Worm (Caenorhabditis elegans) whole organism, L4/young adult: ENCODE results near the gene skp-1.

ENCODE experiments used
- W03F9.2 ChIP-seq: fragments of 150-350 bp; optimal IDR thresholded peaks from 2 replicates; lab custom pipeline; 2014; ENCODE audit warnings: missing biosample characterization, missing genetic modification characterization
- dao-5 ChIP-seq: sonication (generic microtip); optimal IDR thresholded peaks from 2 replicates; lab custom pipeline; 2016; ENCODE audit warnings: missing genotype, missing genetic modification characterization, moderate library complexity, missing compliant biosample characterization
- him-1 ChIP-seq: sonication (generic microtip); optimal IDR thresholded peaks from 2 replicates; lab custom pipeline; 2016; ENCODE audit warnings: missing genotype, missing genetic modification reagents, missing genetic modification characterization, missing compliant biosample characterization

DNA sequence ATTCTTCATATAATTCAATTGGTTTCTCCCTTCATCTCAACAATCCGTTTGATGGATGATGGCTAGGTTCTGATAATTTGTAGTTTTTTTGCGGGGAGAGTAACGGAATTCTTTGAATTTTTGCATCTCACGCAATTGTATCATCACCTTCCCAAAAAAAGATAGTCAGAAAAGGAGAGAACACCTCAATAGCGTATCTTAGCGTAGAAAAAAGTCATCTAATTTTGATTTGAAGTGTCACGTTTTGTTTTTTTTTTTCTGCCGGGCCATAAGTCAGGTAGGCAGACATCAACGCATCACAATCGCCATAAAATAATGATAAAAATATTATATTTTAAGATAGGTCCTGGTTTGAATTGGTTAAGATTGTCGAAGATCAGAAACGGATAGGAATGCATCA lies 31.2 kb downstream of the skp-1 start:
- TF ChIP-seq W03F9.2: no peak
- TF ChIP-seq him-1: no peak
- no peak for TF ChIP-seq dao-5
